Worm (Caenorhabditis elegans): Measurements from ENCODE around the gene dpf-6.

The dpf-6 gene

DNA sequence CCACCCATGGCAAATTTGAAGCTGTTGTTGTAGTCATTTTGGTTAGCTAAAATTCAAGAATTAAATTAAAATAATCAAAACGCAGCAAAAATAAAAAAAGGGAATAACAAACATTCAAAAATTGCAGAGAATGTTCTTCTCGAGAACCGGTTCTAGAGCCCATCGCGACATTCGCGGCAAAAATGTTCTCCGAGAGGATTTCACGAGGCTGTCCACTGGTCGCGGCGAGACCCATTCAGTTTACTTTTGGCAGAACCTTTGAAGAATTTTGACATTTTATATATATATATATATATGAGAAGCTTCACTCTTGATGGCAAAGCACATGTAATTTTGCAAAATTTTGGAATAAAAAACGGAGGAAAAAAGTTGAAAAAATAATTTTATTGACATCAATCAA, 8.6 kb upstream of the dpf-6 start, which contains the start of gene F44B9.8 (continued):
- TF ChIP-seq Y48G9A.11 (GFP tag; IDR thresholded peaks at IDR 0.05) (no peak), nhr-42 (GFP tag; IDR thresholded peaks at IDR 0.05) (no peak), aly-2 (tag; optimal IDR thresholded peaks at IDR 0.05) (no peak), nhr-6 (tag; optimal IDR thresholded peaks at IDR 0.05) (peak; percentile 5), lin-29 (GFP tag; IDR thresholded peaks at IDR 0.05) (no peak), F10B5.3 (tag; optimal IDR thresholded peaks at IDR 0.05) (no peak), hlh-30 (tag; optimal IDR thresholded peaks at IDR 0.05; ENCODE audit: insufficient read depth) (peak; percentile 52), unc-130 (GFP tag; optimal IDR thresholded peaks at IDR 0.05) (no peak), unc-39 (tag; optimal IDR thresholded peaks at IDR 0.05) (no peak), ceh-20 (GFP tag; IDR thresholded peaks at IDR 0.05) (no peak), lir-3 (tag; optimal IDR thresholded peaks at IDR 0.05) (no peak)

DNA sequence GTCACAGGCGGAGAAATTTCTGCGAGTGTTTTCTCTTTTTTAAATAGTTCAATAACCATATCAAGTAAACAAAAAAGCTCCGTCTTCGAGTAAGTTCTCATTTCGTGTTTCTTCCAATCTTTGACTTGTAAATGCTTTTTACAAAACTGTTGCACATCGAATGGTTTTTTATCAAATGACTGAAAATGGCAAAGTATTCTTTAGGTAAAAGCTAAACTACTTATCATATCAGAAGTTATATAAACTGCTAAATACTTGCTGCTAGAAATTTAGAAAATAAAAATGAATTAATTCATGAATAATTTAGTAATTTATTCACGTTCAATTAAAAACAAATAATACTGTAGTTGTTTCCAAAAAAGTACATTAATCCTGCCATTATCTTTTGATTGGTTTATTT, 7.1 kb upstream of the dpf-6 start, which contains the start of gene F44B9.9:
Gene F44B9.9, minus strand, starts transcription at position 101 of the 400 bp plus-strand sequence.
- TF ChIP-seq ceh-82 (tag; optimal IDR thresholded peaks at IDR 0.05) (no peak), F10B5.3 (tag; optimal IDR thresholded peaks at IDR 0.05) (no peak), Y105C5A.15 (GFP tag; IDR thresholded peaks at IDR 0.05) (no peak), spr-3 (GFP tag; optimal IDR thresholded peaks at IDR 0.05) (no peak), dmd-9 (GFP tag; IDR thresholded peaks at IDR 0.05) (no peak), pha-4 (GFP tag; IDR thresholded peaks at IDR 0.05) (no peak), pha-4 (tag; optimal IDR thresholded peaks at IDR 0.05) (no peak), mdl-1 (tag; optimal IDR thresholded peaks at IDR 0.05) (no peak), R02D3.7 (tag; optimal IDR thresholded peaks at IDR 0.05) (no peak), mxl-3 (GFP tag; optimal IDR thresholded peaks at IDR 0.05) (no peak), unc-62 (GFP tag; optimal IDR thresholded peaks at IDR 0.05 in 1 of 2) (no peak), unc-62 (tag; optimal IDR thresholded peaks at IDR 0.05) (no peak), hif-1 (tag; optimal IDR thresholded peaks at IDR 0.05) (no peak), nhr-48 (tag; optimal IDR thresholded peaks at IDR 0.05) (no peak), daf-12 (tag; optimal IDR thresholded peaks at IDR 0.05) (no peak), daf-16 (GFP tag; optimal IDR thresholded peaks at IDR 0.05) (no peak), daf-16 (tag; optimal IDR thresholded peaks at IDR 0.05) (no peak), zip-11 (GFP tag; IDR thresholded peaks at IDR 0.05) (no peak), Y48G9A.11 (GFP tag; IDR thresholded peaks at IDR 0.05) (no peak), dmd-6 (GFP tag; IDR thresholded peaks at IDR 0.05) (no peak), lin-1 (GFP tag; IDR thresholded peaks at IDR 0.05) (no peak), ceh-20 (GFP tag; IDR thresholded peaks at IDR 0.05) (no peak), egl-27 (tag; optimal IDR thresholded peaks at IDR 0.05) (no peak)

DNA sequence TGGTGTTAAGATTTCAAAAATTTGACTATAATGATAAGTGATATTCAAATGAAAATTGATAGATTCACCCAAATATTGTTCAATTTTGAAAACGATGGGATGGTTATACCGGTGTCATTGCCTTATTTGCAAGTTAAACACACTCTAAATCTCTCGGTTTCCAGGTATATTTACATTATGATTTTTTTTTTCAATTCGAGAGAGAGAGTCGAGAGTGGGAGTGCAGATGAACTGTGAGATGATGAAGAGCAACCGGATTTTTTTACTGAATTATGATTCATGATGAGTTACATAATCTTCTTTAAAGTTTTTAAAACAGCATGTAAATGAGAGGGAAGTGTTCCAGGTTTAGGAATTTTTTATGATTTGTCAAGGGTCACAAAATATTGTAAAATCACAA, 4.5 kb upstream of the dpf-6 start, which contains the start of gene F44B9.10:
Gene F44B9.10, minus strand, starts transcription at position 101 of the 400 bp plus-strand sequence.
- TF ChIP-seq lin-1 (GFP tag; IDR thresholded peaks at IDR 0.05) (no peak), rbr-2 (tag; optimal IDR thresholded peaks at IDR 0.05) (no peak), mxl-3 (GFP tag; optimal IDR thresholded peaks at IDR 0.05) (no peak), cey-2 (tag; optimal IDR thresholded peaks at IDR 0.05; ENCODE audit: borderline replicate concordance, insufficient read depth) (no peak), lin-13 (GFP tag; optimal IDR thresholded peaks at IDR 0.05) (no peak), ama-1 (optimal IDR thresholded peaks at IDR 0.05) (no peak), lin-39 (tag; optimal IDR thresholded peaks at IDR 0.05) (no peak), lin-29 (GFP tag; IDR thresholded peaks at IDR 0.05) (no peak), Y75B8A.6 (GFP tag; IDR thresholded peaks at IDR 0.05) (no peak), D1046.2 (GFP tag; IDR thresholded peaks at IDR 0.05) (no peak)

DNA sequence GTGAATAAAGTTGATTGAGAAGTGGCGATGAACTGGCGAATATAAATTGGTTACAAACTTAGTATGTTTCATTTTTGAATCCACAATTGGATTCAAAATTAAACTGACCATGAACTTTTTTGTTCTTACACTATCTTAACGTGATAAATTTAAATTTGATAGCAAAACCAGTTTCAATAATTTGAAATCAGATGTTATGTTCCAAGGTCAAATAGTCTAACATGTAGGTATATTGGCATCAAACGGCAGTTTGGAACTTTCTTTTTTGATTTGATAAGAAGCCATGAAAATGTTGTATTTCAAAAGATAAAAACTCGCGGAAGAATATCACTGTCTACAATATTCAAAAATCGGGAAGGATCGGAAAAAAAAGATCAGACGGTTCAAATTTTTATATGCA, 2.0 kb upstream of the dpf-6 start:
- TF ChIP-seq nhr-6 (tag; optimal IDR thresholded peaks at IDR 0.05) (no peak), dpl-1 (GFP tag; optimal IDR thresholded peaks at IDR 0.05) (no peak), unc-130 (GFP tag; optimal IDR thresholded peaks at IDR 0.05) (no peak), lin-13 (GFP tag; optimal IDR thresholded peaks at IDR 0.05) (no peak), lim-7 (GFP tag; IDR thresholded peaks at IDR 0.05) (no peak), zfp-2 (tag; optimal IDR thresholded peaks at IDR 0.05) (no peak), ZK337.2 (GFP tag; IDR thresholded peaks at IDR 0.05) (no peak), T20F7.1 (GFP tag; optimal IDR thresholded peaks at IDR 0.05) (no peak), unc-62 (GFP tag; optimal IDR thresholded peaks at IDR 0.05 in 1 of 2) (no peak), unc-62 (tag; optimal IDR thresholded peaks at IDR 0.05) (no peak)
